Fruit fly (Drosophila melanogaster) whole organism, adult: ENCODE results near the gene CG31517.

ENCODE experiments used
- CG12768 ChIP-seq: fragments of 200-800 bp; sonication (Bioruptor generic); optimal IDR thresholded peaks from 2 replicates; lab custom pipeline; 2017; ENCODE audit warnings: missing biosample characterization, missing genetic modification characterization, mild to moderate bottlenecking, moderate library complexity, missing genetic modification reagents
- CG7045 ChIP-seq: fragments of 200-800 bp; sonication (Bioruptor generic); optimal IDR thresholded peaks from 2 replicates; lab custom pipeline; 2017; ENCODE audit warnings: missing biosample characterization, mild to moderate bottlenecking, missing genetic modification characterization
- CG7101 ChIP-seq: fragments of 200-800 bp; sonication (Bioruptor generic); optimal IDR thresholded peaks from 2 replicates; lab custom pipeline; 2018; ENCODE audit warnings: missing biosample characterization, mild to moderate bottlenecking, missing genetic modification characterization, moderate library complexity
- Clk ChIP-seq: fragments of 200-800 bp; sonication (Bioruptor generic); optimal IDR thresholded peaks from 2 replicates; lab custom pipeline; 2017; ENCODE audit warnings: missing biosample characterization, missing genetic modification characterization
- Crg-1 ChIP-seq: fragments of 200-800 bp; sonication (Bioruptor generic); optimal IDR thresholded peaks from 2 replicates; lab custom pipeline; 2016; ENCODE audit warnings: missing biosample characterization, missing genetic modification characterization
- Hr96 ChIP-seq: fragments of 200-800 bp; sonication (Bioruptor generic); optimal IDR thresholded peaks from 2 replicates; lab custom pipeline; 2016; ENCODE audit warnings: missing biosample characterization, missing genetic modification characterization
- cic ChIP-seq: fragments of 200-800 bp; sonication (Bioruptor generic); optimal IDR thresholded peaks from 2 replicates; lab custom pipeline; 2017; ENCODE audit warnings: missing biosample characterization, mild to moderate bottlenecking, missing genetic modification characterization, moderate library complexity
- cnc ChIP-seq, 2 experiments: fragments of >200 bp; optimal IDR thresholded peaks; 2 replicates each; lab custom pipeline; 2017
- kay ChIP-seq: fragments of 200-800 bp; sonication (Bioruptor generic); peaks from one replicate; lab custom pipeline; 2016; ENCODE audit warnings: missing biosample characterization, missing genetic modification characterization, borderline replicate concordance
- ovo ChIP-seq: fragments of 200-800 bp; sonication (Bioruptor generic); optimal IDR thresholded peaks from 2 replicates; lab custom pipeline; 2016; ENCODE audit warnings: missing biosample characterization, missing genetic modification characterization

- TF ChIP-seq CG7101 (tag; lab: Kevin White, UChicago) (no peak), kay (GFP tag; lab: Kevin White, UChicago) (no peak), CG7045 (GFP tag; lab: Kevin White, UChicago) (no peak), Clk (no peak), cic (GFP tag; lab: Kevin White, UChicago) (no peak), Hr96 (GFP tag; lab: Kevin White, UChicago) (no peak), Crg-1 (GFP tag; lab: Kevin White, UChicago) (no peak), cnc (optimal IDR thresholded peaks at IDR 0.05; lab: Kevin White, UChicago) (no peak), CG12768 (no peak), ovo (GFP tag; lab: Kevin White, UChicago) (no peak)
These were observed 20.7 kb upstream of the CG31517 start for dm6 chr3R:13927543-13927942.
